Fruit fly (Drosophila melanogaster) whole organism, pupa: ENCODE results near the gene CG32700.
A peak's percentile ranks its signal among the peaks of the same experiment; 100 is the strongest.

Experiments used
- CG10348 ChIP-seq: fragments of 200-800 bp; sonication (Bioruptor generic); IDR thresholded peaks from 2 replicates; pipeline ENCODE4 v1.3.6; 2022; ENCODE audit warnings: missing biosample characterization, missing genetic modification characterization
- CG17806 ChIP-seq: fragments of 200-800 bp; sonication (Bioruptor generic); optimal IDR thresholded peaks from 2 replicates; lab custom pipeline; 2018; ENCODE audit warnings: missing biosample characterization, mild to moderate bottlenecking, missing genetic modification characterization, moderate library complexity
- CG34367 ChIP-seq: fragments of 200-800 bp; sonication (Bioruptor generic); optimal IDR thresholded peaks from 2 replicates; lab custom pipeline; 2018; ENCODE audit warnings: missing biosample characterization, mild to moderate bottlenecking, missing genetic modification characterization
- CG4496 ChIP-seq: fragments of 200-800 bp; sonication (Bioruptor generic); IDR thresholded peaks from 3 replicates; pipeline ENCODE4 v1.3.6; 2022; ENCODE audit warnings: missing biosample characterization, missing genetic modification characterization
- CG8301 ChIP-seq: fragments of 200-800 bp; sonication (Bioruptor generic); optimal IDR thresholded peaks from 2 replicates; lab custom pipeline; 2018; ENCODE audit warnings: missing biosample characterization, mild to moderate bottlenecking, missing genetic modification characterization
- EcR ChIP-seq: fragments of 200-800 bp; sonication (Bioruptor generic); optimal IDR thresholded peaks from 3 replicates; lab custom pipeline; 2019; ENCODE audit warnings: missing biosample characterization, missing genetic modification characterization, mild to moderate bottlenecking, moderate library complexity, missing genetic modification reagents
- Pif1B ChIP-seq: fragments of 200-800 bp; sonication (Bioruptor generic); optimal IDR thresholded peaks from 3 replicates; lab custom pipeline; 2016; ENCODE audit warnings: missing biosample characterization, missing genetic modification characterization
- Snoo ChIP-seq: fragments of 200-800 bp; sonication (Bioruptor generic); optimal IDR thresholded peaks from 3 replicates; lab custom pipeline; 2017; ENCODE audit warnings: missing biosample characterization, mild to moderate bottlenecking, missing genetic modification characterization, inconsistent platforms
- gl ChIP-seq: fragments of 200-800 bp; sonication (Bioruptor generic); optimal IDR thresholded peaks from 2 replicates; lab custom pipeline; 2018; ENCODE audit warnings: missing biosample characterization, mild to moderate bottlenecking, missing genetic modification characterization
- rn ChIP-seq: fragments of 200-800 bp; sonication (Bioruptor generic); IDR thresholded peaks from 2 replicates; pipeline ENCODE4 v1.3.6; 2022; ENCODE audit warnings: missing biosample characterization, missing genetic modification characterization

- TF ChIP-seq rn (GFP tag; lab: Robert Waterston, UW), result no peak
- no peak for TF ChIP-seq Pif1B
- no peak for TF ChIP-seq Snoo (tag; lab: Kevin White, UChicago)
- TF ChIP-seq CG4496, result 0 out of 3 replicates have a peak, but pooled peaks have one; percentile 13
- no peak for TF ChIP-seq gl
- no peak for TF ChIP-seq CG17806
- no peak for TF ChIP-seq CG10348 (GFP tag; lab: Robert Waterston, UW)
- TF ChIP-seq CG8301, result no peak
- no peak for TF ChIP-seq CG34367 (tag; lab: Kevin White, UChicago)
- no peak for TF ChIP-seq EcR (GFP tag; lab: Kevin White, UChicago)
Measured at dm6 chrX:9485175-9485574, 65.5 kb downstream of the CG32700 start.
